Worm (Caenorhabditis elegans) whole organism, L4/young adult: ENCODE measurements around the gene cyn-17.

Source experiments
- W03F9.2 ChIP-seq: fragments of 150-350 bp; optimal IDR thresholded peaks from 2 replicates; lab custom pipeline; 2014; ENCODE audit warnings: missing biosample characterization, missing genetic modification characterization
- dao-5 ChIP-seq: sonication (generic microtip); optimal IDR thresholded peaks from 2 replicates; lab custom pipeline; 2016; ENCODE audit warnings: missing genotype, missing genetic modification characterization, moderate library complexity, missing compliant biosample characterization

DNA sequence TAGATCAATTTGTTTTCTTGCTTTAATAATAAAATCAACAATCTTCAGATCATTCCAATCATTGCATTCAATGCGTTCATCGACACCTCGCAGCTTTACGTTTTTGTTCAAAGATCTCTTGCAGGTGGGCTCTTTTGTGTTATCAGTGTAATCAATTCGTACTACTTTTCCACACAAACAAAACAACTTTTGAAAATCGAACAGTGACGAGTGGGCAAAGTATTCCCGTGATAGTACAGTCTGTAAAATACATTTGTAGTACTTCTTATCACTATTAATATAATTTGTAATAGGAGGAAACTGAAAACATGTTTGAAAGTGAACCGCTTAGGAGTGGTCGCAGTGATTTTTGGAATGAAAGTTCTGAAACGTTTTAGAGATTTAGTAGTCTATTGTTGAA, 34.4 kb upstream of the cyn-17 start, which contains the start of gene pgph-2:
- no peak for TF ChIP-seq dao-5 (tag; lab: Kevin White, UChicago)
- TF ChIP-seq W03F9.2, result no peak
